Worm (Caenorhabditis elegans): ENCODE data around the gene zhit-2.

- TF ChIP-seq lsl-1 (GFP tag; optimal IDR thresholded peaks at IDR 0.05) (no peak), lin-54 (GFP tag; optimal IDR thresholded peaks at IDR 0.05) (no peak), snpc-4 (GFP tag; optimal IDR thresholded peaks at IDR 0.05) (no peak), snpc-4 (tag; optimal IDR thresholded peaks at IDR 0.05) (no peak), akir-1 (GFP tag; optimal IDR thresholded peaks at IDR 0.05) (no peak), Y67H2A.10 (GFP tag; conservative IDR thresholded peaks at IDR 0.05) (no peak), nfya-1 (tag; optimal IDR thresholded peaks at IDR 0.05; ENCODE audit: borderline replicate concordance, insufficient read depth) (no peak), ztf-25 (GFP tag; IDR thresholded peaks at IDR 0.05) (no peak), madf-3 (GFP tag; IDR thresholded peaks at IDR 0.05) (no peak), attf-5 (GFP tag; optimal IDR thresholded peaks at IDR 0.05) (no peak), K12H6.12 (tag; optimal IDR thresholded peaks at IDR 0.05) (no peak)
These were observed 43.2 kb upstream of the zhit-2 start, which contains the start of gene R10E4.3 for ce11 chrIII:4287379-4287778.

Data from whole organism, young adult.